Fruit fly (Drosophila melanogaster): ENCODE measurements around the gene CG34337.

The CG34337 gene

DNA sequence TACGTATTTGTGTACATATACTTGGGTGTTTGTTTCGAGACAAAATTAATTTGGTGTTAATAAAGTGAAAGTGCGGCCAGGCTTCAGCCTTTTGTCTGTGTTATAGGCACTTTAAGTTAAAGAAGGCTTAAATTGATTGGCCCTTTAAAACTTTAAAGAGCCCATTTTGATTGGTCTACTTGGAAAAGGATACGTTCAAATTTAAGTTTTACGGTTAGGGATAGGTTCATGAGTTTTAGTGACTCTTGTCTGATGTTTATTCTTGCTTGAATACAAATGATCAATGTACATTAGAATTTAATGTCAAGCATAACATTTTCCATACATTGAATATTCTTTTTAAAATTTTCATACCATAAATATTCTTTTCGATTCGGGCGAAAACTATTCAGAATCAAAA, 10.1 kb upstream of the CG34337 start, which contains the start of gene CG32727:
CG32727 (plus strand) TSS at position 301 of the 400 bp plus-strand sequence.
- TF ChIP-seq Sox102F (GFP tag; optimal IDR thresholded peaks at IDR 0.05), result no peak
- no peak for TF ChIP-seq cyc (GFP tag; optimal IDR thresholded peaks at IDR 0.05)
- TF ChIP-seq CG6163 (GFP tag; IDR thresholded peaks at IDR 0.05), result no peak
- no peak for TF ChIP-seq CG11762 (GFP tag; optimal IDR thresholded peaks at IDR 0.05; ENCODE audit: insufficient read depth)
- no peak for TF ChIP-seq Hr4 (GFP tag; optimal IDR thresholded peaks at IDR 0.05)
- no peak for TF ChIP-seq CG16779 (tag; optimal IDR thresholded peaks at IDR 0.05)
- no peak for TF ChIP-seq CG11902 (GFP tag; optimal IDR thresholded peaks at IDR 0.05)
- TF ChIP-seq CG32006 (GFP tag; optimal IDR thresholded peaks at IDR 0.05), result no peak
- TF ChIP-seq salr (GFP tag; optimal IDR thresholded peaks at IDR 0.05), result no peak
- no peak for TF ChIP-seq CG15336 (GFP tag; IDR thresholded peaks at IDR 0.05)
- no peak for TF ChIP-seq Ets96B (tag; optimal IDR thresholded peaks at IDR 0.05)
- no peak for TF ChIP-seq Blimp-1 (GFP tag; optimal IDR thresholded peaks at IDR 0.05)
- TF ChIP-seq Sox14 (GFP tag; optimal IDR thresholded peaks at IDR 0.05), result no peak
- TF ChIP-seq CG6854 (GFP tag; optimal IDR thresholded peaks at IDR 0.05), result no peak
- no peak for TF ChIP-seq Ets21C (GFP tag; optimal IDR thresholded peaks at IDR 0.05)
- TF ChIP-seq CG6808 (GFP tag; optimal IDR thresholded peaks at IDR 0.05), result no peak

DNA sequence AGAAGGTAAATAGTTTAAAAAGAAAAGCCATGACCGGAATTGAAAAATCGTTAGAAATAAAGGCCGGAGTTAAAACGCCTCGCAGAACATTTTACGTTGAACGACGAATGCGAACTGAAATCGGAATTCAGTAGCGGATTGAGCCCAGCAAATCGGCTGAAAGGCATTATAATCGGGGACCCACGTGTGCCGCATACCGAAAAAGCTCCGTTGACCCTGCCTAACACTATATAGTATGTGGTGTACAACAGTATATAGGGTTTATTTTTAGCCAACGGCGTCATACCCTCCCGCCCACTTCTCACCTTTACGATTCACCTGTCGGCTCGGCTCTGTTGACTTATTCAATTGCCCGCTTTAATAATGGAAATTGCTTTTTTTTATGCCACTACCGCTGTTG, 5.2 kb upstream of the CG34337 start, which contains the start of gene CG42246:
CG42246 (minus strand) TSS at position 101 of the 400 bp plus-strand sequence.
- TF ChIP-seq CG32006 (GFP tag; optimal IDR thresholded peaks at IDR 0.05), result no peak
- TF ChIP-seq Sox15 (GFP tag; optimal IDR thresholded peaks at IDR 0.05), result no peak
- no peak for TF ChIP-seq CG4318 (GFP tag; optimal IDR thresholded peaks at IDR 0.05)
- TF ChIP-seq CG1621 (tag; optimal IDR thresholded peaks at IDR 0.05), result no peak
- TF ChIP-seq Hr38 (GFP tag; optimal IDR thresholded peaks at IDR 0.05), result no peak
- TF ChIP-seq lz (GFP tag; optimal IDR thresholded peaks at IDR 0.05), result no peak
- TF ChIP-seq CG8319 (GFP tag; optimal IDR thresholded peaks at IDR 0.05), result no peak
- TF ChIP-seq CG3919 (GFP tag; optimal IDR thresholded peaks at IDR 0.05), result no peak
- no peak for TF ChIP-seq CG16779 (tag; optimal IDR thresholded peaks at IDR 0.05)
- no peak for TF ChIP-seq Eip78C (GFP tag)
- TF ChIP-seq CG10631 (GFP tag; optimal IDR thresholded peaks at IDR 0.05), result no peak
- TF ChIP-seq Eip93F (GFP tag; optimal IDR thresholded peaks at IDR 0.05), result no peak
- TF ChIP-seq Blimp-1 (GFP tag; optimal IDR thresholded peaks at IDR 0.05), result no peak
- no peak for TF ChIP-seq OdsH (GFP tag; optimal IDR thresholded peaks at IDR 0.05)
- no peak for TF ChIP-seq acj6 (GFP tag; optimal IDR thresholded peaks at IDR 0.05)

DNA sequence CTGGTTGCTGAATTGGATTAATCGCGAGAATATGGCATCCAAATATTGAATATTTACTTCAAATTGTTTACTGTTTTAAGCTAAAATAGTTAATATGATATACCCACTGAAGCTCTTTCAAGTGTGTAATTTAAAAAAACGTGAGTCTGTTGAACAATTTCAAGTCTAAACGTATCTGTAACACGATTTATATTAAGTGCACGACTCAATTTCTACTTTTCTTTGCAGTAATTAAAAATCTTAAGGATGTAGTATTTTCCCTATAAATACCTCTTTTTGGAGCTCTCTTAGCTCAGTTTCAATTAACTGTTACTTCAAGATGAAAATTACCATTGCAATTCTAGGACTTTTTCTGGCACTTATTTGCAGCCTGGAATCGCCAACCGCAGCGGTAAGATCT, 4.7 kb upstream of the CG34337 start, which contains the start of gene CG42704:
CG42704 (plus strand) TSS at position 301 of the 400 bp plus-strand sequence.
- TF ChIP-seq cyc (GFP tag; optimal IDR thresholded peaks at IDR 0.05) (no peak), CG15336 (GFP tag; IDR thresholded peaks at IDR 0.05) (no peak), acj6 (GFP tag; optimal IDR thresholded peaks at IDR 0.05) (no peak), Smox (GFP tag; optimal IDR thresholded peaks at IDR 0.05) (no peak), net (GFP tag; optimal IDR thresholded peaks at IDR 0.05) (no peak), Hr4 (GFP tag; optimal IDR thresholded peaks at IDR 0.05) (no peak), lz (GFP tag; optimal IDR thresholded peaks at IDR 0.05) (no peak), vri (GFP tag; optimal IDR thresholded peaks at IDR 0.05) (no peak), Sox15 (GFP tag; optimal IDR thresholded peaks at IDR 0.05) (no peak), fd59A (GFP tag; optimal IDR thresholded peaks at IDR 0.05) (no peak), CG7368 (GFP tag; optimal IDR thresholded peaks at IDR 0.05) (no peak), CG9139 (GFP tag; optimal IDR thresholded peaks at IDR 0.05) (no peak), Gug (GFP tag; IDR thresholded peaks at IDR 0.05) (no peak), salr (GFP tag; optimal IDR thresholded peaks at IDR 0.05) (no peak), Sox14 (GFP tag; optimal IDR thresholded peaks at IDR 0.05) (no peak), CG10631 (GFP tag; optimal IDR thresholded peaks at IDR 0.05) (no peak), CG16779 (tag; optimal IDR thresholded peaks at IDR 0.05) (no peak), pdm3 (GFP tag; optimal IDR thresholded peaks at IDR 0.05) (no peak)

DNA sequence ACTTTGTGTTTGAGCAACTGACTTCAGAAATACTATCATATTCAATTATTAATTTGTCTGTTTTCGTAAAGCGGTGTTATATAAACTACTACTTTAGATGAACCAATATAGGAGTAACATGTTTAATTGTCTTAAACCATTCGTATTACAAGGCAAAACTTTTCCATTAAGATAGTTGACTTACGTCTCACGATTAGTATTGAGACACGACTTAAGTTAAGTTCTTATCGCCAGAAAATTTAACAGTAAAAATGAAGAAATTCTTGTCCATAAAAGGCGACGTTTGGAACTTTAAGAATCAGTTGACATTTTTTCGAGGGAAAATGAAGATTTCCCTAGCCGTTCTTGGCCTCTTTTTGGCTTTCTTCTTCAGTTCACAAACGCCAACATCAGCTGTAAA, 3.5 kb upstream of the CG34337 start, which contains the start of gene CG42705:
CG42705 (plus strand) TSS at position 301 of the 400 bp plus-strand sequence.
- TF ChIP-seq net (GFP tag; optimal IDR thresholded peaks at IDR 0.05), result no peak
- TF ChIP-seq OdsH (GFP tag; optimal IDR thresholded peaks at IDR 0.05), result no peak
- TF ChIP-seq Smox (GFP tag; optimal IDR thresholded peaks at IDR 0.05), result no peak
